Worm (Caenorhabditis elegans) whole organism, L4/young adult: Measurements from ENCODE around the gene vps-39.

Experiments used
- dao-5 ChIP-seq: sonication (generic microtip); optimal IDR thresholded peaks from 2 replicates; lab custom pipeline; 2016; ENCODE audit warnings: missing genotype, missing genetic modification characterization, moderate library complexity, missing compliant biosample characterization
- him-1 ChIP-seq: sonication (generic microtip); optimal IDR thresholded peaks from 2 replicates; lab custom pipeline; 2016; ENCODE audit warnings: missing genotype, missing genetic modification reagents, missing genetic modification characterization, missing compliant biosample characterization

- no peak for TF ChIP-seq him-1 (tag; lab: Kevin White, UChicago)
- TF ChIP-seq dao-5 = no peak
Measured at ce11 chrV:14010021-14010420, 28.2 kb downstream of the vps-39 start.
